Fruit fly (Drosophila melanogaster) whole organism, embryonic: ENCODE results near the gene CG31104.

ENCODE experiments used
- CG10431 ChIP-seq: fragments of 200-800 bp; sonication (Bioruptor generic); optimal IDR thresholded peaks from 3 replicates; lab custom pipeline; 2018; ENCODE audit warnings: missing biosample characterization, mild to moderate bottlenecking, missing genetic modification characterization
- CG10654 ChIP-seq: fragments of 200-800 bp; sonication (Bioruptor generic); optimal IDR thresholded peaks from 2 replicates; lab custom pipeline; 2016; ENCODE audit warnings: missing biosample characterization, missing genetic modification characterization
- CG10979 ChIP-seq: fragments of 200-800 bp; sonication (Bioruptor generic); optimal IDR thresholded peaks from 2 replicates; lab custom pipeline; 2018; ENCODE audit warnings: missing biosample characterization, mild to moderate bottlenecking, missing genetic modification characterization, moderate library complexity
- CG11093 ChIP-seq: fragments of 200-800 bp; sonication (Bioruptor generic); IDR thresholded peaks from 3 replicates; pipeline ENCODE4 v1.3.6; 2022; ENCODE audit warnings: missing biosample characterization, missing genetic modification characterization
- CG13123 ChIP-seq: fragments of 200-800 bp; sonication (Bioruptor generic); optimal IDR thresholded peaks from 2 replicates; lab custom pipeline; 2016; ENCODE audit warnings: missing biosample characterization, missing genetic modification characterization
- CG13287 ChIP-seq: fragments of 200-800 bp; sonication (Bioruptor generic); IDR thresholded peaks from 2 replicates; pipeline ENCODE4 v1.3.6; 2022; ENCODE audit warnings: missing biosample characterization, missing genetic modification characterization; ENCODE audit not compliant: partially characterized antibody
- CG13775 ChIP-seq: fragments of 200-800 bp; sonication (Bioruptor generic); optimal IDR thresholded peaks from 3 replicates; lab custom pipeline; 2017; ENCODE audit warnings: missing biosample characterization, mild to moderate bottlenecking, missing genetic modification characterization
- CG14014 ChIP-seq: fragments of 200-800 bp; sonication (Bioruptor generic); IDR thresholded peaks from 2 replicates; pipeline ENCODE4 v1.3.6; 2022; ENCODE audit warnings: missing biosample characterization, missing genetic modification characterization
- CG14860 ChIP-seq: fragments of 200-800 bp; sonication (Bioruptor generic); IDR thresholded peaks from 3 replicates; pipeline ENCODE4 v1.3.6; 2022; ENCODE audit warnings: missing biosample characterization, missing genetic modification characterization; ENCODE audit not compliant: partially characterized antibody
- CG1647 ChIP-seq: fragments of 200-800 bp; sonication (Bioruptor generic); optimal IDR thresholded peaks from 3 replicates; lab custom pipeline; 2016; ENCODE audit warnings: missing biosample characterization, missing genetic modification characterization
- CG16813 ChIP-seq: fragments of 200-800 bp; sonication (Bioruptor generic); IDR thresholded peaks from 3 replicates; pipeline ENCODE4 v1.3.6; 2022; ENCODE audit warnings: missing biosample characterization, missing genetic modification characterization; ENCODE audit not compliant: partially characterized antibody
- CG18599 ChIP-seq: fragments of 200-800 bp; sonication (Bioruptor generic); optimal IDR thresholded peaks from 3 replicates; lab custom pipeline; 2017; ENCODE audit warnings: missing biosample characterization, missing genetic modification characterization, mild to moderate bottlenecking, moderate library complexity, missing genetic modification reagents
- CG2129 ChIP-seq: fragments of 200-800 bp; sonication (Bioruptor generic); IDR thresholded peaks from 2 replicates; pipeline ENCODE4 v1.3.6; 2022; ENCODE audit warnings: missing biosample characterization, missing genetic modification characterization; ENCODE audit not compliant: partially characterized antibody
- CG2712 ChIP-seq: fragments of 200-800 bp; optimal IDR thresholded peaks from 3 replicates; lab custom pipeline; 2019; ENCODE audit warnings: missing biosample characterization, mild to moderate bottlenecking, missing genetic modification characterization, moderate library complexity
- CG2875 ChIP-seq: fragments of 200-800 bp; sonication (Bioruptor generic); optimal IDR thresholded peaks from 2 replicates; lab custom pipeline; 2017; ENCODE audit warnings: missing biosample characterization, mild to moderate bottlenecking, missing genetic modification characterization, missing genetic modification reagents
- CG31441 ChIP-seq: fragments of 200-800 bp; sonication (Bioruptor generic); IDR thresholded peaks from 2 replicates; pipeline ENCODE4 v1.3.6; 2022; ENCODE audit warnings: missing biosample characterization, missing genetic modification characterization
- CG4360 ChIP-seq: fragments of 200-800 bp; sonication (Bioruptor generic); IDR thresholded peaks from 2 replicates; pipeline ENCODE4 v1.3.6; 2022; ENCODE audit warnings: missing biosample characterization, missing genetic modification characterization
- CG4730 ChIP-seq: fragments of 200-800 bp; sonication (Bioruptor generic); IDR thresholded peaks from 2 replicates; pipeline ENCODE4 v1.3.6; 2022; ENCODE audit warnings: missing biosample characterization, missing genetic modification characterization
- CG8359 ChIP-seq: fragments of 200-800 bp; sonication (Bioruptor generic); optimal IDR thresholded peaks from 2 replicates; lab custom pipeline; 2017; ENCODE audit warnings: missing biosample characterization, mild to moderate bottlenecking, missing genetic modification characterization, borderline replicate concordance
- CG8478 ChIP-seq: fragments of >200 bp; optimal IDR thresholded peaks from 2 replicates; lab custom pipeline; 2018
- CG9932 ChIP-seq: fragments of 200-800 bp; sonication (Bioruptor generic); IDR thresholded peaks from 2 replicates; pipeline ENCODE4 v1.3.6; 2022; ENCODE audit warnings: missing biosample characterization, missing genetic modification characterization
- Dll ChIP-seq: fragments of 200-800 bp; sonication (Bioruptor generic); IDR thresholded peaks from 4 replicates; pipeline ENCODE4 v1.3.6; 2022; ENCODE audit warnings: missing biosample characterization, missing genetic modification characterization; ENCODE audit not compliant: partially characterized antibody
- Ets65A ChIP-seq: fragments of 200-800 bp; sonication (Bioruptor generic); peaks from one replicate; lab custom pipeline; 2016; ENCODE audit warnings: missing biosample characterization, missing genetic modification characterization
- Hr3 ChIP-seq: fragments of 200-800 bp; sonication (Bioruptor generic); optimal IDR thresholded peaks from 3 replicates; lab custom pipeline; 2016; ENCODE audit warnings: missing biosample characterization, missing genetic modification characterization
- Hsf ChIP-seq: fragments of 200-800 bp; sonication (Bioruptor generic); optimal IDR thresholded peaks from 3 replicates; lab custom pipeline; 2016; ENCODE audit warnings: missing biosample characterization, missing genetic modification characterization
- Sox102F ChIP-seq: fragments of 200-800 bp; sonication (Bioruptor generic); optimal IDR thresholded peaks from 2 replicates; lab custom pipeline; 2018; ENCODE audit warnings: missing biosample characterization, mild to moderate bottlenecking, missing genetic modification characterization, moderate library complexity
- az2 ChIP-seq: fragments of 200-800 bp; sonication (Bioruptor generic); optimal IDR thresholded peaks from 3 replicates; lab custom pipeline; 2016; ENCODE audit warnings: missing biosample characterization, missing genetic modification characterization
- chinmo ChIP-seq: fragments of 200-800 bp; sonication (Bioruptor generic); IDR thresholded peaks from 4 replicates; pipeline ENCODE4 v1.3.6; 2022; ENCODE audit warnings: missing biosample characterization, missing genetic modification characterization; ENCODE audit not compliant: partially characterized antibody
- crol ChIP-seq: fragments of 200-800 bp; sonication (Bioruptor generic); IDR thresholded peaks from 2 replicates; pipeline ENCODE4 v1.3.6; 2022; ENCODE audit warnings: missing biosample characterization, missing genetic modification characterization
- esg ChIP-seq: fragments of 200-800 bp; sonication (Bioruptor generic); conservative IDR thresholded peaks from 2 replicates; pipeline ENCODE4 v1.3.6; 2022; ENCODE audit warnings: missing biosample characterization, missing genetic modification characterization
- ftz-f1 ChIP-seq: fragments of 200-800 bp; sonication (Bioruptor generic); optimal IDR thresholded peaks from 2 replicates; lab custom pipeline; 2016; ENCODE audit warnings: missing biosample characterization, missing genetic modification characterization
- fu2 ChIP-seq: fragments of 200-800 bp; sonication (Bioruptor generic); optimal IDR thresholded peaks from 2 replicates; lab custom pipeline; 2016; ENCODE audit warnings: missing biosample characterization, missing genetic modification characterization
- gcm2 ChIP-seq: fragments of 200-800 bp; sonication (Bioruptor generic); optimal IDR thresholded peaks from 2 replicates; lab custom pipeline; 2016; ENCODE audit warnings: missing biosample characterization, missing genetic modification characterization
- gem ChIP-seq: fragments of 200-800 bp; sonication (Bioruptor generic); optimal IDR thresholded peaks from 2 replicates; lab custom pipeline; 2019; ENCODE audit warnings: missing biosample characterization, mild to moderate bottlenecking, missing genetic modification characterization, moderate library complexity
- gro ChIP-seq: fragments of 200-800 bp; sonication (Bioruptor generic); optimal IDR thresholded peaks from 2 replicates; lab custom pipeline; 2016; ENCODE audit warnings: missing biosample characterization, missing genetic modification characterization
- h ChIP-seq: fragments of >200 bp; optimal IDR thresholded peaks from 2 replicates; lab custom pipeline; 2017
- kni ChIP-seq: fragments of 200-800 bp; sonication (Bioruptor generic); optimal IDR thresholded peaks from 3 replicates; lab custom pipeline; 2017; ENCODE audit warnings: mild to moderate bottlenecking, missing biosample characterization, missing genetic modification reagents, missing genetic modification characterization
- lov ChIP-seq, 2 experiments: fragments of 200-800 bp in 1 of 2; fragments of >200 bp in 1 of 2; sonication (Bioruptor generic) in 1 of 2; IDR thresholded peaks in 1 of 2; optimal IDR thresholded peaks in 1 of 2; 2 replicates in 1 of 2; 3 replicates in 1 of 2; pipeline versions ENCODE4 v1.3.6 to Lab custom; 2017 to 2022; ENCODE audit warnings: missing biosample characterization in 1 of 2, missing genetic modification characterization in 1 of 2
- odd ChIP-seq: fragments of 200-800 bp; sonication (Bioruptor generic); optimal IDR thresholded peaks from 2 replicates; lab custom pipeline; 2017; ENCODE audit warnings: missing biosample characterization, mild to moderate bottlenecking, missing genetic modification characterization
- org-1 ChIP-seq: fragments of 200-800 bp; sonication (Bioruptor generic); optimal IDR thresholded peaks from 2 replicates; lab custom pipeline; 2017; ENCODE audit warnings: missing biosample characterization, missing genetic modification characterization
- pan ChIP-seq, 4 experiments: fragments of >200 bp in 3 of 4; fragments of 200-800 bp in 1 of 4; sonication (Bioruptor generic) in 1 of 4; optimal IDR thresholded peaks in 3 of 4; IDR thresholded peaks in 1 of 4; 2 replicates each; pipeline versions ENCODE4 v1.3.6 to Lab custom; 2017 to 2022; ENCODE audit warnings: missing biosample characterization in 2 of 4, missing genetic modification characterization in 2 of 4, mixed read lengths in 1 of 4
- pb ChIP-seq: fragments of 200-800 bp; sonication (Bioruptor generic); optimal IDR thresholded peaks from 3 replicates; lab custom pipeline; 2016; ENCODE audit warnings: missing biosample characterization, missing genetic modification characterization
- pita ChIP-seq: fragments of 200-800 bp; sonication (Bioruptor generic); optimal IDR thresholded peaks from 2 replicates; lab custom pipeline; 2017; ENCODE audit warnings: missing biosample characterization, mild to moderate bottlenecking, missing genetic modification characterization
- rib ChIP-seq: fragments of 200-800 bp; sonication (Bioruptor generic); IDR thresholded peaks from 2 replicates; pipeline ENCODE4 v1.3.6; 2022; ENCODE audit warnings: missing biosample characterization, missing genetic modification characterization
- ro ChIP-seq: fragments of 200-800 bp; sonication (Bioruptor generic); IDR thresholded peaks from 2 replicates; pipeline ENCODE4 v1.3.6; 2022; ENCODE audit warnings: missing biosample characterization, missing genetic modification characterization
- run ChIP-seq: fragments of 200-800 bp; sonication (Bioruptor generic); optimal IDR thresholded peaks from 3 replicates; lab custom pipeline; 2018; ENCODE audit warnings: missing biosample characterization, mild to moderate bottlenecking, missing genetic modification characterization
- sd ChIP-seq: fragments of 200-800 bp; sonication (Bioruptor generic); optimal IDR thresholded peaks from 3 replicates; lab custom pipeline; 2018; ENCODE audit warnings: missing biosample characterization, mild to moderate bottlenecking, missing genetic modification characterization, moderate library complexity
- sens ChIP-seq: fragments of 200-800 bp; sonication (Bioruptor generic); peaks from one replicate; lab custom pipeline; 2016; ENCODE audit warnings: missing biosample characterization, missing genetic modification characterization
- sima ChIP-seq: fragments of 200-800 bp; sonication (Bioruptor generic); optimal IDR thresholded peaks from 2 replicates; lab custom pipeline; 2016; ENCODE audit warnings: missing biosample characterization, missing genetic modification characterization
- vfl ChIP-seq: fragments of 200-800 bp; sonication (Bioruptor generic); optimal IDR thresholded peaks from 2 replicates; lab custom pipeline; 2016; ENCODE audit warnings: missing biosample characterization, missing genetic modification characterization

CG31104 gene

dm6 chr3R:25247379-25247869 lies 37.8 kb upstream of the CG31104 start, which contains the start of the genes RpS27 and Nup37 (continued):
- TF ChIP-seq odd = peak; percentile 99
- peak; percentile 100 for TF ChIP-seq kni (GFP tag; lab: Kevin White, UChicago)
- TF ChIP-seq CG2875 (GFP tag; lab: Kevin White, UChicago) = peak; percentile 98
- TF ChIP-seq gcm2 (GFP tag; lab: Kevin White, UChicago) = peak; percentile 98
- peak; percentile 96 for TF ChIP-seq Hr3 (GFP tag; lab: Kevin White, UChicago)
- peak; percentile 14; the same call in 1 of the 2 replicates for TF ChIP-seq CG13287 (GFP tag; lab: Robert Waterston, UW)
- peak; percentile 85 for TF ChIP-seq CG11093 (GFP tag; lab: Robert Waterston, UW)
- TF ChIP-seq CG18599 (GFP tag; lab: Kevin White, UChicago) = peak; percentile 98
- TF ChIP-seq esg = peak; percentile 84
- peak; percentile 98 for TF ChIP-seq CG9932 (GFP tag; lab: Robert Waterston, UW)
- peak; percentile 48; the same call in 2 of the 3 replicates for TF ChIP-seq CG16813 (GFP tag; lab: Robert Waterston, UW)
- TF ChIP-seq org-1 (GFP tag; lab: Kevin White, UChicago) = peak; percentile 97
- peak; percentile 78; the same call in 1 of the 2 replicates for TF ChIP-seq crol
- peak; percentile 94 for TF ChIP-seq CG4730 (GFP tag; lab: Robert Waterston, UW)
- TF ChIP-seq az2 (GFP tag; lab: Kevin White, UChicago) = peak; percentile 95
- TF ChIP-seq sd = peak; percentile 83
- TF ChIP-seq CG8359 = peak; percentile 94
- TF ChIP-seq lov (optimal IDR thresholded peaks at IDR 0.05; lab: Kevin White, UChicago) = no peak
- peak; percentile 99 for TF ChIP-seq lov (GFP tag; IDR thresholded peaks at IDR 0.05; lab: Robert Waterston, UW)
- TF ChIP-seq CG13775 (GFP tag; lab: Kevin White, UChicago) = peak; percentile 99
- TF ChIP-seq CG13123 = peak; percentile 100
- TF ChIP-seq gem (tag; lab: Kevin White, UChicago) = peak; percentile 91
- TF ChIP-seq CG14860 (GFP tag; lab: Robert Waterston, UW) = no peak
- peak; percentile 98 for TF ChIP-seq vfl (GFP tag; lab: Kevin White, UChicago)
- TF ChIP-seq pan (optimal IDR thresholded peaks at IDR 0.05; lab: Kevin White, UChicago) = no peak
- peak in 1 of 2 experiments; percentile 97 for TF ChIP-seq pan (GFP tag; optimal IDR thresholded peaks at IDR 0.05 in 1 of 2, IDR thresholded peaks at IDR 0.05 in 1 of 2)
- peak; percentile 91 for TF ChIP-seq rib (GFP tag; lab: Robert Waterston, UW)
- TF ChIP-seq CG4360 = peak; percentile 67
- TF ChIP-seq Sox102F (GFP tag; lab: Kevin White, UChicago) = peak; percentile 90
- peak; percentile 97 for TF ChIP-seq sima (GFP tag; lab: Kevin White, UChicago)
- TF ChIP-seq Dll = no peak
- peak; percentile 94 for TF ChIP-seq CG2712 (tag; lab: Kevin White, UChicago)
- TF ChIP-seq ro (GFP tag; lab: Robert Waterston, UW) = peak; percentile 94
- peak; percentile 97 for TF ChIP-seq gro (GFP tag; lab: Kevin White, UChicago)
- TF ChIP-seq Ets65A (GFP tag; lab: Kevin White, UChicago) = peak; percentile 100
- TF ChIP-seq chinmo (GFP tag; lab: Robert Waterston, UW) = no peak
- TF ChIP-seq CG31441 = peak; percentile 98
- no peak for TF ChIP-seq CG2129 (GFP tag; lab: Robert Waterston, UW)
- TF ChIP-seq fu2 (GFP tag; lab: Kevin White, UChicago) = peak; percentile 98
- no peak for TF ChIP-seq pita (GFP tag; lab: Kevin White, UChicago)
- TF ChIP-seq CG14014 (GFP tag; lab: Robert Waterston, UW) = peak; percentile 95
- peak; percentile 99 for TF ChIP-seq CG10654 (GFP tag; lab: Kevin White, UChicago)
- TF ChIP-seq run (tag; lab: Kevin White, UChicago) = peak; percentile 90
- TF ChIP-seq h (lab: Kevin White, UChicago) = no peak
- peak; percentile 99 for TF ChIP-seq pb (GFP tag; lab: Kevin White, UChicago)
- peak; percentile 98 for TF ChIP-seq CG1647
- peak; percentile 90 for TF ChIP-seq ftz-f1
- peak; percentile 98 for TF ChIP-seq Hsf (GFP tag; lab: Kevin White, UChicago)
- TF ChIP-seq CG10431 = peak; percentile 98
- peak; percentile 86 for TF ChIP-seq CG10979 (tag; lab: Kevin White, UChicago)
- TF ChIP-seq CG8478 (lab: Kevin White, UChicago) = no peak
- peak; percentile 99 for TF ChIP-seq sens (GFP tag; lab: Kevin White, UChicago)
